Fruit fly (Drosophila melanogaster): ENCODE results near the gene Obp99d.

- no peak for TF ChIP-seq psq (optimal IDR thresholded peaks at IDR 0.05)
- TF ChIP-seq Sin3A (optimal IDR thresholded peaks at IDR 0.05): no peak
Measured at dm6 chr3R:29724745-29725144, 10.4 kb downstream of the Obp99d start, which contains the start of the genes Naa40 and CG18731.
